Fruit fly (Drosophila melanogaster) whole organism, embryonic: ENCODE results near the gene CG3198.

Source experiments
- BtbVII ChIP-seq: fragments of 200-800 bp; sonication (Bioruptor generic); optimal IDR thresholded peaks from 3 replicates; lab custom pipeline; 2017; ENCODE audit warnings: missing biosample characterization, mild to moderate bottlenecking, missing genetic modification characterization
- CG10979 ChIP-seq: fragments of 200-800 bp; sonication (Bioruptor generic); optimal IDR thresholded peaks from 2 replicates; lab custom pipeline; 2018; ENCODE audit warnings: missing biosample characterization, mild to moderate bottlenecking, missing genetic modification characterization, moderate library complexity
- CG11723 ChIP-seq: fragments of 200-800 bp; sonication (Bioruptor generic); optimal IDR thresholded peaks from 2 replicates; lab custom pipeline; 2017; ENCODE audit warnings: missing biosample characterization, mild to moderate bottlenecking, missing genetic modification characterization
- CG12071 ChIP-seq: fragments of 200-800 bp; sonication (Bioruptor generic); optimal IDR thresholded peaks from 3 replicates; lab custom pipeline; 2018; ENCODE audit warnings: missing biosample characterization, mild to moderate bottlenecking, missing genetic modification characterization
- CG12659 ChIP-seq: fragments of 200-800 bp; sonication (Bioruptor generic); optimal IDR thresholded peaks from 3 replicates; lab custom pipeline; 2017; ENCODE audit warnings: mild to moderate bottlenecking, missing biosample characterization, missing genetic modification reagents, missing genetic modification characterization
- CG13287 ChIP-seq: fragments of 200-800 bp; sonication (Bioruptor generic); IDR thresholded peaks from 2 replicates; pipeline ENCODE4 v1.3.6; 2022; ENCODE audit warnings: missing biosample characterization, missing genetic modification characterization; ENCODE audit not compliant: partially characterized antibody
- CG13296 ChIP-seq: fragments of 200-800 bp; sonication (Bioruptor generic); optimal IDR thresholded peaks from 3 replicates; lab custom pipeline; 2018; ENCODE audit warnings: missing biosample characterization, mild to moderate bottlenecking, missing genetic modification characterization
- CG14860 ChIP-seq: fragments of 200-800 bp; sonication (Bioruptor generic); IDR thresholded peaks from 3 replicates; pipeline ENCODE4 v1.3.6; 2022; ENCODE audit warnings: missing biosample characterization, missing genetic modification characterization; ENCODE audit not compliant: partially characterized antibody
- CG15479 ChIP-seq: fragments of 200-800 bp; sonication (Bioruptor generic); optimal IDR thresholded peaks from 3 replicates; lab custom pipeline; 2019; ENCODE audit warnings: missing biosample characterization, mild to moderate bottlenecking, missing genetic modification characterization, moderate library complexity
- CG16863 ChIP-seq: fragments of 200-800 bp; sonication (Bioruptor generic); optimal IDR thresholded peaks from 3 replicates; lab custom pipeline; 2016; ENCODE audit warnings: missing biosample characterization, missing genetic modification characterization
- CG18599 ChIP-seq: fragments of 200-800 bp; sonication (Bioruptor generic); optimal IDR thresholded peaks from 3 replicates; lab custom pipeline; 2017; ENCODE audit warnings: missing biosample characterization, missing genetic modification characterization, mild to moderate bottlenecking, moderate library complexity, missing genetic modification reagents
- CG2116 ChIP-seq: fragments of 200-800 bp; sonication (Bioruptor generic); optimal IDR thresholded peaks from 3 replicates; lab custom pipeline; 2018; ENCODE audit warnings: missing biosample characterization, mild to moderate bottlenecking, missing genetic modification characterization
- CG2129 ChIP-seq: fragments of 200-800 bp; sonication (Bioruptor generic); IDR thresholded peaks from 2 replicates; pipeline ENCODE4 v1.3.6; 2022; ENCODE audit warnings: missing biosample characterization, missing genetic modification characterization; ENCODE audit not compliant: partially characterized antibody
- CG2712 ChIP-seq: fragments of 200-800 bp; optimal IDR thresholded peaks from 3 replicates; lab custom pipeline; 2019; ENCODE audit warnings: missing biosample characterization, mild to moderate bottlenecking, missing genetic modification characterization, moderate library complexity
- CG3726 ChIP-seq: fragments of 200-800 bp; sonication (Bioruptor generic); IDR thresholded peaks from 3 replicates; pipeline ENCODE4, ENCODE4 v1.3.6; 2022; ENCODE audit warnings: missing biosample characterization, missing genetic modification characterization
- CG4360 ChIP-seq: fragments of 200-800 bp; sonication (Bioruptor generic); IDR thresholded peaks from 2 replicates; pipeline ENCODE4 v1.3.6; 2022; ENCODE audit warnings: missing biosample characterization, missing genetic modification characterization
- CG43689 ChIP-seq: fragments of 200-800 bp; sonication (Bioruptor generic); IDR thresholded peaks from 2 replicates; pipeline ENCODE4 v1.3.6; 2022; ENCODE audit warnings: missing biosample characterization, missing genetic modification characterization
- CG4707 ChIP-seq: fragments of 200-800 bp; sonication (Bioruptor generic); optimal IDR thresholded peaks from 2 replicates; lab custom pipeline; 2018; ENCODE audit warnings: missing biosample characterization, mild to moderate bottlenecking, missing genetic modification characterization, moderate library complexity
- CG6813 ChIP-seq: fragments of 200-800 bp; sonication (Bioruptor generic); optimal IDR thresholded peaks from 2 replicates; lab custom pipeline; 2017; ENCODE audit warnings: missing biosample characterization, missing genetic modification characterization, mild to moderate bottlenecking, moderate library complexity, missing genetic modification reagents
- CG7271 ChIP-seq: fragments of 200-800 bp; sonication (Bioruptor generic); optimal IDR thresholded peaks from 2 replicates; lab custom pipeline; 2018; ENCODE audit warnings: missing biosample characterization, mild to moderate bottlenecking, missing genetic modification characterization, moderate library complexity
- CG7839 ChIP-seq: fragments of 200-800 bp; sonication (Bioruptor generic); optimal IDR thresholded peaks from 3 replicates; lab custom pipeline; 2018; ENCODE audit warnings: missing biosample characterization, mild to moderate bottlenecking, missing genetic modification characterization, moderate library complexity
- CG8089 ChIP-seq: fragments of 200-800 bp; sonication (Bioruptor generic); optimal IDR thresholded peaks from 3 replicates; lab custom pipeline; 2016; ENCODE audit warnings: missing biosample characterization, missing genetic modification characterization
- CTCF ChIP-seq: fragments of 200-800 bp; sonication (Bioruptor generic); optimal IDR thresholded peaks from 2 replicates; lab custom pipeline; 2017; ENCODE audit warnings: missing biosample characterization, mild to moderate bottlenecking, missing genetic modification characterization, moderate library complexity
- Dfd ChIP-seq, 2 experiments: fragments of >200 bp; optimal IDR thresholded peaks; 2 replicates each; lab custom pipeline; 2017; ENCODE audit warnings: missing biosample characterization in 2 of 2, missing genetic modification characterization in 2 of 2
- Doc3 ChIP-seq: fragments of 200-800 bp; sonication (Bioruptor generic); IDR thresholded peaks from 3 replicates; pipeline ENCODE4 v1.3.6; 2022; ENCODE audit warnings: missing biosample characterization, missing genetic modification characterization; ENCODE audit not compliant: partially characterized antibody
- H15 ChIP-seq: fragments of 200-800 bp; sonication (Bioruptor generic); IDR thresholded peaks from 3 replicates; pipeline ENCODE4 v1.3.6; 2022; ENCODE audit warnings: missing biosample characterization, missing genetic modification characterization
- H2.0 ChIP-seq: fragments of 200-800 bp; sonication (Bioruptor generic); IDR thresholded peaks from 2 replicates; pipeline ENCODE4 v1.3.6; 2022; ENCODE audit warnings: missing biosample characterization, missing genetic modification characterization
- Lim3 ChIP-seq: fragments of 200-800 bp; sonication (Bioruptor generic); IDR thresholded peaks from 2 replicates; pipeline ENCODE4 v1.3.6; 2022; ENCODE audit warnings: missing biosample characterization, missing genetic modification characterization
- Ravus ChIP-seq: fragments of 200-800 bp; sonication (Bioruptor generic); IDR thresholded peaks from 2 replicates; pipeline ENCODE4 v1.3.6; 2022; ENCODE audit warnings: missing biosample characterization, missing genetic modification characterization
- Scr ChIP-seq: fragments of 200-800 bp; sonication (Bioruptor generic); IDR thresholded peaks from 2 replicates; pipeline ENCODE4 v1.3.6; 2022; ENCODE audit warnings: missing biosample characterization, missing genetic modification characterization; ENCODE audit not compliant: partially characterized antibody
- Side ChIP-seq: fragments of 200-800 bp; sonication (Bioruptor generic); optimal IDR thresholded peaks from 2 replicates; lab custom pipeline; 2016; ENCODE audit warnings: missing biosample characterization, missing genetic modification characterization
- TFAM ChIP-seq: fragments of 200-800 bp; sonication (Bioruptor generic); optimal IDR thresholded peaks from 2 replicates; lab custom pipeline; 2017; ENCODE audit warnings: missing biosample characterization, missing genetic modification characterization, inconsistent platforms
- Taf1 ChIP-seq: fragments of 200-800 bp; sonication (Bioruptor generic); IDR thresholded peaks from 2 replicates; pipeline ENCODE4 v1.3.6; 2022; ENCODE audit warnings: missing biosample characterization, missing genetic modification characterization
- ab ChIP-seq: fragments of 200-800 bp; sonication (Bioruptor generic); optimal IDR thresholded peaks from 2 replicates; lab custom pipeline; 2016; ENCODE audit warnings: missing biosample characterization, missing genetic modification characterization
- bsh ChIP-seq, 2 experiments: fragments of 200-800 bp; sonication (Bioruptor generic); optimal IDR thresholded peaks; 2 replicates each; lab custom pipeline; 2017 to 2018; ENCODE audit warnings: mild to moderate bottlenecking in 2 of 2, missing biosample characterization in 2 of 2, missing genetic modification characterization in 2 of 2, moderate library complexity in 1 of 2
- dati ChIP-seq: fragments of 200-800 bp; sonication (Bioruptor generic); IDR thresholded peaks from 2 replicates; pipeline ENCODE4 v1.3.6; 2022; ENCODE audit warnings: missing biosample characterization, missing genetic modification characterization
- dm ChIP-seq: fragments of 200-800 bp; sonication (Bioruptor generic); optimal IDR thresholded peaks from 3 replicates; lab custom pipeline; 2016; ENCODE audit warnings: missing biosample characterization, missing genetic modification characterization
- esg ChIP-seq: fragments of 200-800 bp; sonication (Bioruptor generic); conservative IDR thresholded peaks from 2 replicates; pipeline ENCODE4 v1.3.6; 2022; ENCODE audit warnings: missing biosample characterization, missing genetic modification characterization
- eve ChIP-seq, 2 experiments: fragments of >200 bp; optimal IDR thresholded peaks; 2 replicates each; lab custom pipeline; 2017; ENCODE audit warnings: missing biosample characterization in 2 of 2, missing genetic modification characterization in 2 of 2
- gsb-n ChIP-seq: fragments of 200-800 bp; sonication (Bioruptor generic); optimal IDR thresholded peaks from 3 replicates; lab custom pipeline; 2018; ENCODE audit warnings: missing biosample characterization, mild to moderate bottlenecking, missing genetic modification characterization
- insv ChIP-seq, 2 experiments: fragments of 200-800 bp; sonication (Bioruptor generic); optimal IDR thresholded peaks; 3 replicates each; lab custom pipeline; 2016 to 2018; ENCODE audit warnings: missing biosample characterization in 2 of 2, missing genetic modification characterization in 2 of 2
- kah ChIP-seq: fragments of 200-800 bp; sonication (Bioruptor generic); optimal IDR thresholded peaks from 2 replicates; lab custom pipeline; 2018; ENCODE audit warnings: missing biosample characterization, mild to moderate bottlenecking, missing genetic modification characterization
- klu ChIP-seq: fragments of 200-800 bp; sonication (Bioruptor generic); IDR thresholded peaks from 2 replicates; pipeline ENCODE4 v1.3.6; 2022; ENCODE audit warnings: missing biosample characterization, missing genetic modification characterization
- pfk ChIP-seq: fragments of 200-800 bp; sonication (Bioruptor generic); optimal IDR thresholded peaks from 2 replicates; lab custom pipeline; 2018; ENCODE audit warnings: missing biosample characterization, mild to moderate bottlenecking, missing genetic modification characterization, moderate library complexity
- pho ChIP-seq: fragments of 200-800 bp; sonication (Bioruptor generic); optimal IDR thresholded peaks from 2 replicates; lab custom pipeline; 2016; ENCODE audit warnings: missing biosample characterization, missing genetic modification characterization
- salm ChIP-seq: fragments of 200-800 bp; sonication (Bioruptor generic); optimal IDR thresholded peaks from 2 replicates; lab custom pipeline; 2018; ENCODE audit warnings: missing biosample characterization, mild to moderate bottlenecking, missing genetic modification characterization
- slou ChIP-seq: fragments of 200-800 bp; sonication (Bioruptor generic); optimal IDR thresholded peaks from 3 replicates; lab custom pipeline; 2016; ENCODE audit warnings: missing biosample characterization, missing genetic modification characterization
- sug ChIP-seq: fragments of 200-800 bp; optimal IDR thresholded peaks from 2 replicates; lab custom pipeline; 2019; ENCODE audit warnings: missing biosample characterization, mild to moderate bottlenecking, missing genetic modification characterization, moderate library complexity
- ttk ChIP-seq: fragments of 200-800 bp; sonication (Bioruptor generic); IDR thresholded peaks from 2 replicates; pipeline ENCODE4 v2.1.2; 2022; ENCODE audit warnings: missing biosample characterization, missing genetic modification characterization
- unc-4 ChIP-seq: fragments of 200-800 bp; sonication (Bioruptor generic); IDR thresholded peaks from 2 replicates; pipeline ENCODE4 v1.3.6; 2022; ENCODE audit warnings: missing biosample characterization, missing genetic modification characterization; ENCODE audit not compliant: partially characterized antibody

The CG3198 gene

dm6 chrX:6702028-6702433 is 28.3 kb upstream of the CG3198 start (continued):
- TF ChIP-seq CG13287 (GFP tag; lab: Robert Waterston, UW) (no peak), dm (GFP tag; lab: Kevin White, UChicago) (no peak), dati (GFP tag; lab: Robert Waterston, UW) (0 out of 2 replicates have a peak, but pooled peaks have one; percentile 15), CG16863 (GFP tag; lab: Kevin White, UChicago) (peak; percentile 40), pho (GFP tag; lab: Kevin White, UChicago) (no peak), CG14860 (GFP tag; lab: Robert Waterston, UW) (no peak), klu (GFP tag; lab: Robert Waterston, UW) (0 out of 2 replicates have a peak, but pooled peaks have one; percentile 28), H2.0 (GFP tag; lab: Robert Waterston, UW) (peak; percentile 41; the same call in 1 of the 2 replicates), Ravus (no peak), CG7839 (tag; lab: Kevin White, UChicago) (peak; percentile 79), CG4360 (GFP tag; lab: Robert Waterston, UW) (peak; percentile 30; the same call in 1 of the 2 replicates), CG3726 (GFP tag; lab: Robert Waterston, UW) (0 out of 3 replicates have a peak, but pooled peaks have one; percentile 61), CG13296 (GFP tag; lab: Kevin White, UChicago) (peak; percentile 17), Taf1 (no peak), CG8089 (GFP tag; lab: Kevin White, UChicago) (peak; percentile 6), CG4707 (GFP tag; lab: Kevin White, UChicago) (peak; percentile 52), CG6813 (peak; percentile 44), H15 (GFP tag; lab: Robert Waterston, UW) (no peak; the same call in 2 of the 3 replicates), CG43689 (0 out of 2 replicates have a peak, but pooled peaks have one; percentile 15), insv (GFP tag; optimal IDR thresholded peaks at IDR 0.05; lab: Kevin White, UChicago) (no peak), CG12659 (GFP tag; lab: Kevin White, UChicago) (peak; percentile 56), esg (GFP tag; lab: Robert Waterston, UW) (peak; percentile 73), gsb-n (tag; lab: Kevin White, UChicago) (peak; percentile 68), salm (tag; lab: Kevin White, UChicago) (peak; percentile 41), TFAM (GFP tag; lab: Kevin White, UChicago) (peak; percentile 41), pfk (GFP tag; lab: Kevin White, UChicago) (no peak), CG10979 (peak; percentile 77), CG11723 (GFP tag; lab: Kevin White, UChicago) (peak; percentile 38), CTCF (GFP tag; lab: Kevin White, UChicago) (peak; percentile 29), CG15479 (GFP tag; lab: Kevin White, UChicago) (no peak), CG2712 (tag; lab: Kevin White, UChicago) (peak; percentile 80), ttk (GFP tag; lab: Robert Waterston, UW) (peak; percentile 80), CG7271 (tag; lab: Kevin White, UChicago) (no peak), eve (GFP tag; optimal IDR thresholded peaks at IDR 0.05; lab: Kevin White, UChicago) (peak in 1 of 2 experiments; percentile 84), ab (GFP tag; lab: Kevin White, UChicago) (no peak), bsh (GFP tag; optimal IDR thresholded peaks at IDR 0.05; lab: Kevin White, UChicago) (peak; percentile 58 to 80), unc-4 (no peak), CG2129 (GFP tag; lab: Robert Waterston, UW) (no peak), CG2116 (GFP tag; lab: Kevin White, UChicago) (peak; percentile 34), Side (peak; percentile 4), sug (tag; lab: Kevin White, UChicago) (peak; percentile 2), Scr (GFP tag; lab: Robert Waterston, UW) (no peak), slou (GFP tag; lab: Kevin White, UChicago) (no peak), Doc3 (GFP tag; lab: Robert Waterston, UW) (no peak), Dfd (GFP tag; optimal IDR thresholded peaks at IDR 0.05; lab: Kevin White, UChicago) (no peak), BtbVII (peak; percentile 28), Lim3 (0 out of 2 replicates have a peak, but pooled peaks have one; percentile 30), CG18599 (GFP tag; lab: Kevin White, UChicago) (peak; percentile 46), kah (GFP tag; lab: Kevin White, UChicago) (peak; percentile 52), CG12071 (peak; percentile 52)
